Worm (Caenorhabditis elegans) whole organism, L3 larva: ENCODE data around the gene C25F9.13.

ENCODE experiments used
- R02D3.7 ChIP-seq: fragments of 150-350 bp; optimal IDR thresholded peaks from 2 replicates; lab custom pipeline; 2014; ENCODE audit warnings: missing biosample characterization, missing genetic modification characterization
- ceh-28 ChIP-seq: fragments of 150-350 bp; optimal IDR thresholded peaks from 2 replicates; lab custom pipeline; 2014; ENCODE audit warnings: missing biosample characterization, missing genetic modification reagents, missing genetic modification characterization
- ceh-82 ChIP-seq: fragments of 150-350 bp; optimal IDR thresholded peaks from 2 replicates; lab custom pipeline; 2014; ENCODE audit warnings: missing biosample characterization, missing genetic modification characterization
- daf-12 ChIP-seq: fragments of 150-350 bp; optimal IDR thresholded peaks from 2 replicates; lab custom pipeline; 2014; ENCODE audit warnings: missing biosample characterization, missing genetic modification reagents, missing genetic modification characterization
- egl-27 ChIP-seq: sonication (generic microtip); optimal IDR thresholded peaks from 4 replicates; lab custom pipeline; 2017; ENCODE audit warnings: missing biosample characterization, missing genetic modification reagents, missing genetic modification characterization
- elt-1 ChIP-seq: fragments of 150-350 bp; optimal IDR thresholded peaks from 2 replicates; lab custom pipeline; 2014; ENCODE audit warnings: missing biosample characterization, missing genetic modification characterization
- elt-3 ChIP-seq, 3 experiments: fragments of 150-350 bp in 1 of 3; sonication (generic microtip) in 2 of 3; optimal IDR thresholded peaks; 2 replicates in 2 of 3; 4 replicates in 1 of 3; lab custom pipeline; 2014 to 2017; ENCODE audit warnings: missing biosample characterization in 3 of 3, missing genetic modification characterization in 3 of 3
- fkh-2 ChIP-seq: fragments of 150-350 bp; optimal IDR thresholded peaks from 2 replicates; lab custom pipeline; 2014; ENCODE audit warnings: missing biosample characterization, missing genetic modification reagents, missing genetic modification characterization
- nfya-1 ChIP-seq: sonication (generic microtip); optimal IDR thresholded peaks from 2 replicates; lab custom pipeline; 2017; ENCODE audit warnings: missing genetic modification characterization, mild to moderate bottlenecking, missing compliant biosample characterization, antibody characterized with exemption, moderate library complexity; ENCODE audit not compliant: insufficient read depth
- nhr-28 ChIP-seq: fragments of 150-350 bp; optimal IDR thresholded peaks from 2 replicates; lab custom pipeline; 2014; ENCODE audit warnings: missing biosample characterization, missing genetic modification characterization
- nhr-76 ChIP-seq: fragments of 150-350 bp; sonication (generic microtip); optimal IDR thresholded peaks from 5 replicates; lab custom pipeline; 2014; ENCODE audit warnings: missing biosample characterization, missing genetic modification characterization
- sea-2 ChIP-seq: fragments of 150-350 bp; sonication (generic microtip); optimal IDR thresholded peaks from 4 replicates; lab custom pipeline; 2014; ENCODE audit warnings: missing biosample characterization, missing genetic modification reagents, missing genetic modification characterization
- ztf-11 ChIP-seq: fragments of 150-350 bp; optimal IDR thresholded peaks from 2 replicates; lab custom pipeline; 2014; ENCODE audit warnings: missing biosample characterization, missing genetic modification characterization

- no peak for TF ChIP-seq ceh-28 (tag; lab: Kevin White, UChicago)
- no peak for TF ChIP-seq nhr-76 (tag; lab: Kevin White, UChicago)
- peak; percentile 86 for TF ChIP-seq elt-1 (tag; lab: Kevin White, UChicago)
- TF ChIP-seq elt-3 (tag; optimal IDR thresholded peaks at IDR 0.05; lab: Kevin White, UChicago): no peak
- TF ChIP-seq nhr-28 (tag; lab: Kevin White, UChicago): no peak
- no peak for TF ChIP-seq ceh-82
- no peak for TF ChIP-seq ztf-11 (tag; lab: Kevin White, UChicago)
- no peak for TF ChIP-seq egl-27 (tag; lab: Kevin White, UChicago)
- TF ChIP-seq fkh-2 (tag; lab: Kevin White, UChicago): no peak
- TF ChIP-seq sea-2 (GFP tag; lab: Kevin White, UChicago): no peak
- TF ChIP-seq nfya-1 (tag; lab: Kevin White, UChicago): no peak
- no peak for TF ChIP-seq R02D3.7 (tag; lab: Kevin White, UChicago)
- TF ChIP-seq daf-12 (tag; lab: Kevin White, UChicago): no peak
Observed at ce11 chrV:19428097-19428496, 29.3 kb upstream of the C25F9.13 start.
